Worm (Caenorhabditis elegans) whole organism, young adult: ENCODE results near the gene coq-5.

ENCODE experiments used
- B0035.1 ChIP-seq: sonication (generic microtip); optimal IDR thresholded peaks from 2 replicates; lab custom pipeline; 2016; ENCODE audit warnings: missing genetic modification characterization, mild to moderate bottlenecking, missing compliant biosample characterization, missing genotype, missing genetic modification reagents
- F23B12.7 ChIP-seq: sonication (generic microtip); optimal IDR thresholded peaks from 2 replicates; lab custom pipeline; 2017; ENCODE audit warnings: missing genetic modification characterization, mild to moderate bottlenecking, missing compliant biosample characterization, antibody characterized with exemption, moderate library complexity; ENCODE audit not compliant: insufficient read depth
- F39B2.1 ChIP-seq: fragments of 200-800 bp; sonication (Bioruptor generic); IDR thresholded peaks from 2 replicates; pipeline ENCODE4 v1.3.6; 2022; ENCODE audit warnings: missing genetic modification reagents, missing genetic modification characterization, missing compliant biosample characterization
- F52B5.7 ChIP-seq: sonication (generic microtip); optimal IDR thresholded peaks from 2 replicates; lab custom pipeline; 2016; ENCODE audit warnings: mild to moderate bottlenecking, missing genetic modification characterization, missing compliant biosample characterization
- bed-2 ChIP-seq: fragments of 200-800 bp; sonication (Bioruptor generic); IDR thresholded peaks from 2 replicates; pipeline ENCODE4 v1.3.6; 2022; ENCODE audit warnings: missing genetic modification reagents, missing genetic modification characterization, missing compliant biosample characterization
- dpff-1 ChIP-seq: sonication (generic microtip); optimal IDR thresholded peaks from 2 replicates; lab custom pipeline; 2017; ENCODE audit warnings: mild to moderate bottlenecking, missing genetic modification characterization, missing compliant biosample characterization
- egrh-3 ChIP-seq: fragments of 200-800 bp; sonication (Bioruptor generic); IDR thresholded peaks from 2 replicates; pipeline ENCODE4 v1.3.6; 2022; ENCODE audit warnings: missing genetic modification reagents, missing genetic modification characterization, missing compliant biosample characterization
- fkh-3 ChIP-seq: sonication (generic microtip); optimal IDR thresholded peaks from 2 replicates; lab custom pipeline; 2016; ENCODE audit warnings: mild to moderate bottlenecking, missing genetic modification characterization, missing compliant biosample characterization
- lin-35 ChIP-seq, 3 experiments: fragments of 150-350 bp in 2 of 3; sonication (generic microtip) in 1 of 3; optimal IDR thresholded peaks; 2 replicates each; lab custom pipeline; 2014 to 2018; ENCODE audit warnings: missing biosample characterization in 3 of 3, missing genetic modification characterization in 3 of 3, missing genetic modification reagents in 3 of 3
- nfyb-1 ChIP-seq: fragments of 200-800 bp; sonication (Bioruptor generic); IDR thresholded peaks from 2 replicates; pipeline ENCODE4 v1.3.6; 2022; ENCODE audit warnings: missing genetic modification reagents, missing genetic modification characterization, missing compliant biosample characterization
- pha-4 ChIP-seq: fragments of 150-350 bp; sonication (generic microtip); optimal IDR thresholded peaks from 2 replicates; lab custom pipeline; 2014; ENCODE audit warnings: missing biosample characterization, missing genetic modification reagents, missing genetic modification characterization
- sea-2 ChIP-seq: fragments of 200-800 bp; sonication (Bioruptor generic); IDR thresholded peaks from 2 replicates; pipeline ENCODE4 v1.3.6; 2022; ENCODE audit warnings: missing genetic modification characterization, missing compliant biosample characterization
- unc-62 ChIP-seq: fragments of 150-350 bp; optimal IDR thresholded peaks from 2 replicates; lab custom pipeline; 2014; ENCODE audit warnings: missing biosample characterization, missing genetic modification reagents, missing genetic modification characterization
- xnd-1 ChIP-seq: sonication (generic microtip); optimal IDR thresholded peaks from 2 replicates; lab custom pipeline; 2016; ENCODE audit warnings: missing genotype, missing genetic modification reagents, missing genetic modification characterization, missing compliant biosample characterization

The coq-5 gene

ce11 chrIII:7812208-7812880 is 45.9 kb downstream of the coq-5 start:
- TF ChIP-seq unc-62 (GFP tag; lab: Kevin White, UChicago) (no peak), egrh-3 (GFP tag; lab: Robert Waterston, UW) (peak; percentile 71; the same call in 1 of the 2 replicates), nfyb-1 (peak; percentile 80)

- TF ChIP-seq lin-35 (GFP tag; optimal IDR thresholded peaks at IDR 0.05; lab: Kevin White, UChicago) (no peak), F39B2.1 (no peak), sea-2 (GFP tag; lab: Robert Waterston, UW) (no peak), unc-62 (GFP tag; lab: Kevin White, UChicago) (no peak), B0035.1 (tag; lab: Kevin White, UChicago) (no peak), F23B12.7 (tag; lab: Kevin White, UChicago) (no peak), F52B5.7 (no peak), dpff-1 (no peak), fkh-3 (tag; lab: Kevin White, UChicago) (no peak), xnd-1 (tag; lab: Kevin White, UChicago) (no peak), bed-2 (GFP tag; lab: Robert Waterston, UW) (no peak), pha-4 (no peak)
These were observed 49.2 kb downstream of the coq-5 start for ce11 chrIII:7809033-7809432.
